Fruit fly (Drosophila melanogaster): ENCODE measurements around the gene CG11905.

The CG11905 gene

dm6 chr3L:16935284-16935683 lies at the start of gene CG11905:
CG11905 (minus strand) TSS chr3L:16935536.
- no peak for TF ChIP-seq noc (tag; optimal IDR thresholded peaks at IDR 0.05)

DNA sequence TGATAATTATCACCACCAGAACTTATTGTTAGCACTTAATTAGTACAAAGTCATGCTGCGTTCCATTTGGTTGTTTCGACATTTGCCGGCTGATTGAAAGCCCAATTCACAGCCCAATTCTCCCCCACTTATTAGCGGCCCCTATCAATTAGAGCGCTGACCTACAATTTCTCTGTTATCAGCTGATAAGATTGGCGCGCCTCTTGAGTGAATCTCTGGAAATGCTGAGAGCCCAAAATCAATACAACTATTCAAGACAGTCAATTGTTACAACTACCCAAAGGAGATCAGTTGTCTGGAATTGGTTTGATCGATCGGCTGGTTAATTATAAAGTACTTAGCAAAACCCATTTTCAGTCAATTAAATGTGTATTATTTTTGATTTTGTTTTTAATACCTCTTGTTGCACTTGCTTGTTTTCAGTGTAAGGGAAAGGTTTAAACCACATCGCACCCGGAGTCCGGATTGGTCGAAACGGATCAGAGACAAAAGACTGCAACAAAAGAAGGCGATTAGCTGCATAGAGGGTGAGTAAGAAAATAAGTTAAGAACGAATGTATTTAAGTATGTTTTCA lies 49.6 kb upstream of the CG11905 start:
- TF ChIP-seq noc (tag; optimal IDR thresholded peaks at IDR 0.05): peak; percentile 8

dm6 chr3L:16984042-16984441 lies 48.7 kb upstream of the CG11905 start:
- no peak for TF ChIP-seq noc (tag; optimal IDR thresholded peaks at IDR 0.05)

DNA sequence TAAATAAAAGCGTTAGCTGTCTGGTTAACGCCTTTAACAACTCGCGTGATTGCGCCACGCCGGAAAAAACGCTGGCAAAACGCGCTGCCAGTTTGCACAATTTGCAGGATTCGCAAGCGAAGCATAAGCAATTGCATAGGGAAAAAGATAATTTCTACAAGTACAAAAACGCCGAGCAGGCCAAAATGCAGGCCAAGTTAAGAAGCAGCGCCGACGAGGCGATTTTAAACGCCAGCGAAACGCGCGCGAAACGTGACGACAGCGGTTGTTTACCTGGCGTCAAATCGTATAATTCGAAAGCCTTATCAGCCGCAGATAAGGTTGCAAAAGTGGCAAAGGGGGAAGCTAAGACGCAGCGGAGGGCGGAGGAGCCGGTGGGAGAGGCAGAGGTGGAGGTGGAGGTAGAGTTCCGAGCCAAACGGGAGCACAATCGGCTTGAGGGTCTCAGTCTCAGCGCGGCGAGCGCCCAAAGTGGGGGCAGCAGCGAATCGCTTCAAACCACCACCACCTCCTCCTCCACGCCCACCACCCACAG lies 45.8 kb upstream of the CG11905 start:
- peak; percentile 61 for TF ChIP-seq noc (tag; optimal IDR thresholded peaks at IDR 0.05)

dm6 chr3L:16978406-16978805 lies 43.1 kb upstream of the CG11905 start:
- TF ChIP-seq noc (tag; optimal IDR thresholded peaks at IDR 0.05): no peak

dm6 chr3L:16977311-16977710 lies 42.0 kb upstream of the CG11905 start:
- TF ChIP-seq noc (tag; optimal IDR thresholded peaks at IDR 0.05): no peak

dm6 chr3L:16975638-16976528 lies 40.5 kb upstream of the CG11905 start:
- no peak for TF ChIP-seq noc (tag; optimal IDR thresholded peaks at IDR 0.05)

DNA sequence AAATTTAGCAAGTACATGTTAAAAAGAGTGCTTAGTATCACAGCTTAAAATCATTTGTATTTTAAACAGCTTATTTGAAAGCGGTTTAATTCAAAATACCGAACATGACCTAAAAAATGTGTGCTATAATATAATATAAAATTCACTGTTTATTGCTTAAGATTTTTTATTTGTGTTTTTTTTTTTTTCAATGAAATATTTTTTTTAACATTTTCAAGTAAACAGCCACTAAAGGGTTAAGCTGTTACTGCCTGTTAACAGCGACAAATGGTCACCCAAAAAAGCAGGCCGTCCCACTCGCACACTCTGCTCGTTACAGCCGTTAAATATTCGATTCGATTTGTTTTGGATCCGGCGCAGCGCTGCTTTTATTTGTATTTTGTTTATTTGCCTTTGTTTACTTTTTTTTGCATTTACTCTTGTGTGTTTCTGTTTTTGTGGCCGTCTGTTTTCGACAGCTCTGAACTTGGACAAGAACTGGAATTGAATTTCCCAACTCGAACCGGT lies 39.4 kb upstream of the CG11905 start:
- no peak for TF ChIP-seq noc (tag; optimal IDR thresholded peaks at IDR 0.05)

DNA sequence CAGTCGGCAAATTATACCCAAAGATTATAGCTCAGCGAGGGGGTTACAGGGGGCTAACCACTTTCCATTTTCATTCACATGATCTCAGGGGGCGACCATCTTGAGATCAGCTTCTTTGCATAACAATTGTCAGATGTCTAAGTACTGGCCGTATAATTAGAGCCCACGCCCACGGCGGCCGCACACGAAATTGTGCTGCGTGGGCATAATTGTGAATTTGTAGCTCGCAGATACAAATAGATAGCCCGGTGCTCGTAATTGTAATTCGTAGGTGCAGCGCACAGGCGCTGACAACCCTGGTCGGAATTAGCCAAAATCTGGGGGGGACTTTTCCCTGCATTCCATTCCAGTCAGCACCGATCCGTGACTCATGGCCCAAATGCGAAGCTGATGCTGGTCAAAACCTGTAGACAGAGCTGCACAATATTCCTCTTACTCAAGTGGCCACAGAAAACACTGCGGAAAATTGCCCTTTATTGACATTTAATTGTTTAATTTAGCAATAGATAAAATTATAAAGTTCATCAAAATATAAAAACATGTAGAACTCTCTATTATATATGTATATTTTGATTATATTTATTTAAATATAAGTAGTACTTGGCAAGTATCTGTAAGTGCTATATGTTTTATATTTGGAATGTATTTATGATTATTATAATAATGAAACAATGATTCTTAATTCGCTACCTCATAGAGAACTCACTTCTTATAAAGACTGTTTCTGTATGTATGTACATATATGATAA lies 36.4 kb upstream of the CG11905 start:
- no peak for TF ChIP-seq noc (tag; optimal IDR thresholded peaks at IDR 0.05)

DNA sequence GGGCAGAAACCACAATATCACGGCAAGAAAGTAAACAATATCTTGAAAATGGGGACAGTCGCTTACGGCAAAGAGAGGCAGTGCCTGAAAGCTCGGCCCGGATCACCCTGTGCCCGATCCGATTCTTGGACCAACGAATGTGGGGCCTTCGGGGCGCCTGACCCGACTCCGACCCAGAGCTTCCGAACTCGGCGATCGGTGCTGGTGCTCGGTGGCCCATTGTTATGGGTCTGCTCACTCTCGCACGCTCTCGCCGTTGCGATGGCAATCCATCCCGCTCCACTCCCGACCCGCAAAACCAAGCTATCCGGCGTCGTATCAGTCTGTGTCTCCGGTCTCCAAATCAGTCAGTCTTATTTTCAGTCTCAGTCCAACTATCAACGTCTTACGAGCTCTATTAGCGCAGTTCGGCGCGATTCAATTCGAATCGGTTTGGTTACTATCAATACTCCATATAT lies 34.3 kb upstream of the CG11905 start, which contains the start of gene Exn:
Gene Exn, plus strand, starts transcription at position 362 of the 458 bp plus-strand sequence.
- TF ChIP-seq noc (tag; optimal IDR thresholded peaks at IDR 0.05): peak; percentile 34

- peak; percentile 59 for TF ChIP-seq noc (tag; optimal IDR thresholded peaks at IDR 0.05)
These were observed 23.2 kb upstream of the CG11905 start for dm6 chr3L:16958397-16959080.

DNA sequence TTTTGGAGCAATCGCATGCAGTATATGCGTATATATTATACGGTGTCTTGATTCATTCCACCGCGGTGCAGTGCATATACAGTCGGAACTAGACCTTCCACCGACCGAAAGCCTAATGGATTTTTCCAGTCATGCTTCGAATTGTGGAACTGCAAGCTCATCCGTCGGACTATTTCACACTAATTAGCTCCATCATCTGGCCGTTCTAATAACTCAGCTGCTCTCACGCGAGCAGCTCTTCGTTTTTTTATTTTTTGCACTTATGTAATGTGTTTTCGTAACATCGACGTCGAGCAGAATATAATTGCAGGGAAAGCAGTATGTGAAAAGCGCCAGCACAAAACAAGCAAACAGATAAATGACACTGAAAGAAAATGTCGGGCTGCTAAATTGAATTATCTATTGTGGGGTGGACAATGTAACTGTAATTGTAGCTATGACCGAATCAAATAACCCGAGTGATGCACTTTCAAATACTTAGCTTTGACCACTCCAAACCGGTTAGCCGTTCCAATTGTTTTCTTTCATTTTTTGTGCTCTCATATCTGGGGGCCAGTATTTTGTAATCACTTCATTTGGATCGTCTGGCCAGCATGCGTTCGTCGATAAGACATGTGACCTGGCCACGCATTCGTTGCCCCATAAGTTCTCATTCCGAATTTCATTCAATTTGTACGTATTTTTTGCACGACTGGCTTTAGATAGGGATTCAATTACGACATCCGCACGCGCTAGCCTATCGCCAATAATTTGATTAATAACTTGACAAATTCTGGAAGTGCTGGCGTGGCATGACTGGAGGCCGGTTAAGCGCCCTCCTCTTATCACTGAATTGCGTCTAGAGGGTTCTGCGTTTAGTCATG lies 22.4 kb upstream of the CG11905 start, which contains the start of gene Cpr73D:
Gene Cpr73D, minus strand, starts transcription at position 156 of the 863 bp plus-strand sequence.
- no peak for TF ChIP-seq noc (tag; optimal IDR thresholded peaks at IDR 0.05)

dm6 chr3L:16956768-16957533 lies 21.6 kb upstream of the CG11905 start:
- TF ChIP-seq noc (tag; optimal IDR thresholded peaks at IDR 0.05): peak; percentile 70
